Fruit fly (Drosophila melanogaster): ENCODE results near the gene CG9300.

- TF ChIP-seq CG10669 (GFP tag; optimal IDR thresholded peaks at IDR 0.05) (no peak), ss (GFP tag; optimal IDR thresholded peaks at IDR 0.05) (no peak), Hr39 (GFP tag; optimal IDR thresholded peaks at IDR 0.05) (no peak), CG8632 (GFP tag; optimal IDR thresholded peaks at IDR 0.05) (no peak), CG6808 (GFP tag; optimal IDR thresholded peaks at IDR 0.05) (no peak), lz (GFP tag; optimal IDR thresholded peaks at IDR 0.05) (no peak), CG31627 (GFP tag; optimal IDR thresholded peaks at IDR 0.05) (no peak), CG8319 (GFP tag; optimal IDR thresholded peaks at IDR 0.05) (no peak), dsx (GFP tag; optimal IDR thresholded peaks at IDR 0.05; ENCODE audit: poor library complexity, severe bottlenecking) (no peak), Eip75B (GFP tag; optimal IDR thresholded peaks at IDR 0.05) (no peak), CG3919 (GFP tag; optimal IDR thresholded peaks at IDR 0.05) (no peak), cyc (GFP tag; optimal IDR thresholded peaks at IDR 0.05) (no peak), topi (GFP tag; optimal IDR thresholded peaks at IDR 0.05) (no peak)
Observed at dm6 chr3L:19524690-19525089, 27.5 kb upstream of the CG9300 start.
